Worm (Caenorhabditis elegans) whole organism, L4 larva: ENCODE results near the gene R07H5.16.
A peak's percentile ranks its signal among the peaks of the same experiment; 100 is the strongest.
"Not testable (repeated sequence)": the region's sequence is repeated elsewhere in the genome, so short reads cannot be mapped to it uniquely, and the experiment has no call there.

Experiments
- F10B5.3 ChIP-seq: sonication (generic microtip); optimal IDR thresholded peaks from 2 replicates; lab custom pipeline; 2016; ENCODE audit warnings: mild to moderate bottlenecking, missing genetic modification characterization, missing compliant biosample characterization
- F37D6.2 ChIP-seq: sonication (generic microtip); optimal IDR thresholded peaks from 2 replicates; lab custom pipeline; 2016; ENCODE audit warnings: mild to moderate bottlenecking, missing genetic modification characterization, missing compliant biosample characterization
- Y48G9A.11 ChIP-seq: fragments of 200-800 bp; sonication (Bioruptor generic); IDR thresholded peaks from 2 replicates; pipeline ENCODE4 v1.3.6; 2022; ENCODE audit warnings: missing genetic modification reagents, missing genetic modification characterization, missing compliant biosample characterization
- ZK337.2 ChIP-seq: fragments of 200-800 bp; sonication (Bioruptor generic); IDR thresholded peaks from 2 replicates; pipeline ENCODE4 v1.3.6; 2022; ENCODE audit warnings: missing genetic modification reagents, missing genetic modification characterization, missing compliant biosample characterization
- ZK546.5 ChIP-seq, 2 experiments: sonication (generic microtip); optimal IDR thresholded peaks; 2 replicates each; lab custom pipeline; 2017; ENCODE audit warnings: missing biosample characterization in 2 of 2, missing genetic modification characterization in 2 of 2
- ama-1 ChIP-seq: fragments of 150-350 bp; optimal IDR thresholded peaks from 2 replicates; lab custom pipeline; 2014; ENCODE audit warnings: inconsistent platforms, mixed read lengths
- ceh-20 ChIP-seq: fragments of 200-800 bp; sonication (Bioruptor generic); IDR thresholded peaks from 2 replicates; pipeline ENCODE4 v1.3.6; 2022; ENCODE audit warnings: missing genetic modification reagents, missing genetic modification characterization, missing compliant biosample characterization
- ctbp-1 ChIP-seq: fragments of 200-800 bp; sonication (Bioruptor generic); IDR thresholded peaks from 2 replicates; pipeline ENCODE4 v1.3.6; 2022; ENCODE audit warnings: missing genetic modification reagents, missing genetic modification characterization, missing compliant biosample characterization
- daf-12 ChIP-seq: fragments of 150-350 bp; optimal IDR thresholded peaks from 2 replicates; lab custom pipeline; 2014; ENCODE audit warnings: missing biosample characterization, missing genetic modification reagents, missing genetic modification characterization
- dmd-6 ChIP-seq: fragments of 200-800 bp; sonication (Bioruptor generic); IDR thresholded peaks from 2 replicates; pipeline ENCODE4 v1.3.6; 2022; ENCODE audit warnings: missing genetic modification reagents, missing genetic modification characterization, missing compliant biosample characterization
- dmd-9 ChIP-seq: fragments of 200-800 bp; sonication (Bioruptor generic); IDR thresholded peaks from 2 replicates; pipeline ENCODE4 v1.3.6; 2022; ENCODE audit warnings: missing genetic modification reagents, missing genetic modification characterization, missing compliant biosample characterization
- dpl-1 ChIP-seq: fragments of 150-350 bp; optimal IDR thresholded peaks from 2 replicates; lab custom pipeline; 2014; ENCODE audit warnings: missing biosample characterization, missing genetic modification reagents, missing genetic modification characterization
- duxl-1 ChIP-seq: sonication (generic microtip); optimal IDR thresholded peaks from 2 replicates; lab custom pipeline; 2016; ENCODE audit warnings: mild to moderate bottlenecking, missing genetic modification characterization, moderate library complexity, missing compliant biosample characterization; ENCODE audit not compliant: poor library complexity
- fkh-10 ChIP-seq: fragments of 150-350 bp; optimal IDR thresholded peaks from 2 replicates; lab custom pipeline; 2014; ENCODE audit warnings: missing biosample characterization, missing genetic modification reagents, missing genetic modification characterization
- hif-1 ChIP-seq, 2 experiments: sonication (generic microtip); optimal IDR thresholded peaks; 2 replicates each; lab custom pipeline; 2016 to 2017; ENCODE audit warnings: missing compliant biosample characterization in 2 of 2, missing genetic modification characterization in 2 of 2, missing genetic modification reagents in 2 of 2, missing genotype in 2 of 2, mild to moderate bottlenecking in 1 of 2
- hlh-11 ChIP-seq: fragments of 200-800 bp; sonication (Bioruptor generic); optimal IDR thresholded peaks from 2 replicates; lab custom pipeline; 2018; ENCODE audit warnings: mild to moderate bottlenecking, missing genetic modification characterization, missing compliant biosample characterization
- hmg-1.1 ChIP-seq: fragments of 200-800 bp; sonication (Bioruptor generic); IDR thresholded peaks from 2 replicates; pipeline ENCODE4 v1.3.6; 2022; ENCODE audit warnings: missing genetic modification reagents, missing genetic modification characterization, missing compliant biosample characterization
- jun-1 ChIP-seq: fragments of 150-350 bp; optimal IDR thresholded peaks from 2 replicates; lab custom pipeline; 2014; ENCODE audit warnings: missing biosample characterization, missing genetic modification reagents, missing genetic modification characterization
- lim-7 ChIP-seq: fragments of 200-800 bp; sonication (Bioruptor generic); IDR thresholded peaks from 2 replicates; pipeline ENCODE4 v1.3.6; 2022; ENCODE audit warnings: missing genetic modification characterization, missing compliant biosample characterization
- lin-1 ChIP-seq: fragments of 200-800 bp; sonication (Bioruptor generic); IDR thresholded peaks from 2 replicates; pipeline ENCODE4 v1.3.6; 2022; ENCODE audit warnings: missing genetic modification reagents, missing genetic modification characterization, missing compliant biosample characterization
- lin-13 ChIP-seq: fragments of 150-350 bp; optimal IDR thresholded peaks from 2 replicates; lab custom pipeline; 2014; ENCODE audit warnings: missing biosample characterization, missing genetic modification reagents, missing genetic modification characterization
- lin-29 ChIP-seq: fragments of 200-800 bp; sonication (Bioruptor generic); IDR thresholded peaks from 2 replicates; pipeline ENCODE4 v1.3.6; 2022; ENCODE audit warnings: missing genetic modification reagents, missing genetic modification characterization, missing compliant biosample characterization
- lin-38 ChIP-seq: fragments of 200-800 bp; sonication (Bioruptor generic); IDR thresholded peaks from 2 replicates; pipeline ENCODE4 v1.3.6; 2022; ENCODE audit warnings: missing genetic modification reagents, missing genetic modification characterization, missing compliant biosample characterization
- lsy-2 ChIP-seq, 2 experiments: fragments of 150-350 bp in 1 of 2; sonication (generic microtip) in 1 of 2; optimal IDR thresholded peaks; 2 replicates each; lab custom pipeline; 2014 to 2017; ENCODE audit warnings: missing biosample characterization in 2 of 2, missing genetic modification characterization in 2 of 2
- madf-9 ChIP-seq: fragments of 200-800 bp; sonication (Bioruptor generic); conservative IDR thresholded peaks from 2 replicates; pipeline ENCODE4 v1.3.6; 2022; ENCODE audit warnings: missing genetic modification reagents, missing genetic modification characterization, missing compliant biosample characterization
- mes-2 ChIP-seq: sonication (generic microtip); optimal IDR thresholded peaks from 2 replicates; lab custom pipeline; 2016; ENCODE audit warnings: missing genotype, mild to moderate bottlenecking, missing genetic modification characterization, missing compliant biosample characterization; ENCODE audit not compliant: poor library complexity, severe bottlenecking
- mxl-2 ChIP-seq: fragments of 200-800 bp; sonication (Bioruptor generic); conservative IDR thresholded peaks from 2 replicates; pipeline ENCODE4 v1.3.6; 2022; ENCODE audit warnings: missing genetic modification reagents, missing genetic modification characterization, missing compliant biosample characterization
- mxl-3 ChIP-seq: fragments of 200-800 bp; sonication (Bioruptor generic); optimal IDR thresholded peaks from 2 replicates; lab custom pipeline; 2018; ENCODE audit warnings: mild to moderate bottlenecking, missing genetic modification characterization, missing compliant biosample characterization
- nhr-102 ChIP-seq: sonication (generic microtip); optimal IDR thresholded peaks from 2 replicates; lab custom pipeline; 2016; ENCODE audit warnings: mild to moderate bottlenecking, missing genetic modification characterization, moderate library complexity, missing compliant biosample characterization
- nhr-11 ChIP-seq: fragments of 150-350 bp; optimal IDR thresholded peaks from 2 replicates; lab custom pipeline; 2014; ENCODE audit warnings: missing biosample characterization, missing genetic modification characterization
- nhr-25 ChIP-seq: sonication (generic microtip); optimal IDR thresholded peaks from 2 replicates; lab custom pipeline; 2017; ENCODE audit warnings: missing genetic modification characterization, mild to moderate bottlenecking, missing compliant biosample characterization, antibody characterized with exemption, moderate library complexity, borderline replicate concordance; ENCODE audit not compliant: insufficient read depth
- nhr-28 ChIP-seq: fragments of 150-350 bp; optimal IDR thresholded peaks from 2 replicates; lab custom pipeline; 2014; ENCODE audit warnings: missing biosample characterization, missing genetic modification characterization
- nhr-42 ChIP-seq: fragments of 200-800 bp; sonication (Bioruptor generic); IDR thresholded peaks from 2 replicates; pipeline ENCODE4 v1.3.6; 2022; ENCODE audit warnings: missing genetic modification characterization, missing compliant biosample characterization
- nhr-6 ChIP-seq: fragments of 150-350 bp; optimal IDR thresholded peaks from 2 replicates; lab custom pipeline; 2014; ENCODE audit warnings: missing biosample characterization, missing genetic modification characterization
- nhr-77 ChIP-seq: fragments of 150-350 bp; optimal IDR thresholded peaks from 2 replicates; lab custom pipeline; 2014; ENCODE audit warnings: missing biosample characterization, missing genetic modification characterization
- pha-4 ChIP-seq, 2 experiments: fragments of 150-350 bp in 1 of 2; fragments of 200-800 bp in 1 of 2; sonication (Bioruptor generic) in 1 of 2; IDR thresholded peaks in 1 of 2; optimal IDR thresholded peaks in 1 of 2; 2 replicates each; pipeline versions ENCODE4 v1.3.6 to Lab custom; 2014 to 2022; ENCODE audit warnings: missing genetic modification characterization in 2 of 2, missing genetic modification reagents in 2 of 2, missing biosample characterization in 1 of 2, missing compliant biosample characterization in 1 of 2
- saeg-2 ChIP-seq: fragments of 200-800 bp; sonication (Bioruptor generic); IDR thresholded peaks from 2 replicates; pipeline ENCODE4 v1.3.6; 2022; ENCODE audit warnings: missing genetic modification reagents, missing genetic modification characterization, missing compliant biosample characterization
- set-16 ChIP-seq: fragments of 200-800 bp; sonication (Bioruptor generic); IDR thresholded peaks from 2 replicates; pipeline ENCODE4 v1.3.6; 2022; ENCODE audit warnings: missing genetic modification reagents, missing genetic modification characterization, missing compliant biosample characterization
- snpc-1.2 ChIP-seq: fragments of 200-800 bp; sonication (Bioruptor generic); IDR thresholded peaks from 2 replicates; pipeline ENCODE4 v1.3.6; 2022; ENCODE audit warnings: missing genetic modification reagents, missing genetic modification characterization, missing compliant biosample characterization
- tra-1 ChIP-seq: fragments of 200-800 bp; sonication (Bioruptor generic); IDR thresholded peaks from 2 replicates; pipeline ENCODE4 v1.3.6; 2022; ENCODE audit warnings: missing genetic modification reagents, missing genetic modification characterization, missing compliant biosample characterization
- unc-130 ChIP-seq: sonication (generic microtip); optimal IDR thresholded peaks from 2 replicates; lab custom pipeline; 2016; ENCODE audit warnings: missing genetic modification reagents, missing genetic modification characterization, missing compliant biosample characterization
- zfp-2 ChIP-seq: sonication (generic microtip); optimal IDR thresholded peaks from 2 replicates; lab custom pipeline; 2016; ENCODE audit warnings: mild to moderate bottlenecking, missing genetic modification characterization, missing compliant biosample characterization
- ztf-7 ChIP-seq: fragments of 150-350 bp; optimal IDR thresholded peaks from 2 replicates; lab custom pipeline; 2014; ENCODE audit warnings: missing biosample characterization, missing genetic modification characterization

Gene R07H5.16

ce11 chrIV:11176967-11177366 is 22.2 kb upstream of the R07H5.16 start, which contains the start of gene rap-3:
TSS of gene rap-3 (plus strand) at chrIV:11177267.
- TF ChIP-seq lim-7 (GFP tag; lab: Robert Waterston, UW) (no peak), nhr-25 (no peak), set-16 (GFP tag; lab: Robert Waterston, UW) (no peak), nhr-42 (GFP tag; lab: Robert Waterston, UW) (no peak), daf-12 (no peak), pha-4 (GFP tag; IDR thresholded peaks at IDR 0.05; lab: Robert Waterston, UW) (no peak), pha-4 (tag; optimal IDR thresholded peaks at IDR 0.05; lab: Kevin White, UChicago) (no peak), mxl-3 (GFP tag; lab: Kevin White, UChicago) (no peak), fkh-10 (no peak)

ce11 chrIV:11178495-11178894 is 20.6 kb upstream of the R07H5.16 start, which contains the start of gene C08F8.9:
TSS of gene C08F8.9 (minus strand) at chrIV:11178595.
- TF ChIP-seq ama-1, result peak; percentile 23
- no peak for TF ChIP-seq ztf-7 (tag; lab: Kevin White, UChicago)

- peak; percentile 90 for TF ChIP-seq tra-1 (GFP tag; lab: Robert Waterston, UW)
- TF ChIP-seq nhr-102 (tag; lab: Kevin White, UChicago), result peak; percentile 70
- TF ChIP-seq nhr-6 (tag; lab: Kevin White, UChicago), result peak; percentile 25
- TF ChIP-seq dmd-9, result peak; percentile 91
- peak; percentile 75; the same call in 1 of the 2 replicates for TF ChIP-seq pha-4 (GFP tag; IDR thresholded peaks at IDR 0.05; lab: Robert Waterston, UW)
- not testable (repeated sequence) for TF ChIP-seq pha-4 (tag; optimal IDR thresholded peaks at IDR 0.05; lab: Kevin White, UChicago)
- TF ChIP-seq ceh-20 (GFP tag; lab: Robert Waterston, UW), result peak; percentile 94
- TF ChIP-seq hmg-1.1 (GFP tag; lab: Robert Waterston, UW), result peak; percentile 83
- peak; percentile 59; the same call in 1 of the 2 replicates for TF ChIP-seq lim-7 (GFP tag; lab: Robert Waterston, UW)
- peak; percentile 40; the same call in 1 of the 2 replicates for TF ChIP-seq set-16 (GFP tag; lab: Robert Waterston, UW)
- peak; percentile 85 for TF ChIP-seq hlh-11
- TF ChIP-seq nhr-42 (GFP tag; lab: Robert Waterston, UW), result peak; percentile 87
- TF ChIP-seq lin-1, result peak; percentile 77
- TF ChIP-seq ctbp-1, result peak; percentile 91
- peak; percentile 43 for TF ChIP-seq F10B5.3
- peak; percentile 32 for TF ChIP-seq zfp-2
- TF ChIP-seq saeg-2 (GFP tag; lab: Robert Waterston, UW), result 0 out of 2 replicates have a peak, but pooled peaks have one; percentile 43
- peak; percentile 57 for TF ChIP-seq lin-13
- peak; percentile 46 for TF ChIP-seq unc-130
- TF ChIP-seq nhr-11, result peak; percentile 75
- TF ChIP-seq mxl-2 (GFP tag; lab: Robert Waterston, UW), result peak; percentile 60; the same call in 1 of the 2 replicates
- peak; percentile 49 to 92 for TF ChIP-seq lsy-2 (tag; optimal IDR thresholded peaks at IDR 0.05; lab: Kevin White, UChicago)
- TF ChIP-seq F37D6.2 (tag; lab: Kevin White, UChicago), result peak; percentile 74
- TF ChIP-seq nhr-77 (tag; lab: Kevin White, UChicago), result peak; percentile 91
- peak; percentile 90 for TF ChIP-seq mxl-3 (GFP tag; lab: Kevin White, UChicago)
- peak; percentile 67 for TF ChIP-seq ztf-7 (tag; lab: Kevin White, UChicago)
- peak; percentile 68; the same call in 1 of the 2 replicates for TF ChIP-seq madf-9 (GFP tag; lab: Robert Waterston, UW)
- TF ChIP-seq lin-29 (GFP tag; lab: Robert Waterston, UW), result peak; percentile 79
- TF ChIP-seq jun-1 (tag; lab: Kevin White, UChicago), result peak; percentile 40
- TF ChIP-seq ZK546.5 (tag; optimal IDR thresholded peaks at IDR 0.05; lab: Kevin White, UChicago), result peak in 1 of 2 experiments; percentile 52
- peak; percentile 76 for TF ChIP-seq dpl-1 (GFP tag; lab: Kevin White, UChicago)
- peak; percentile 96 for TF ChIP-seq nhr-28 (tag; lab: Kevin White, UChicago)
- TF ChIP-seq hif-1 (tag; optimal IDR thresholded peaks at IDR 0.05; lab: Kevin White, UChicago), result peak in 1 of 2 experiments; percentile 57
- TF ChIP-seq duxl-1 (tag; lab: Kevin White, UChicago), result peak; percentile 76
- peak; percentile 90 for TF ChIP-seq Y48G9A.11 (GFP tag; lab: Robert Waterston, UW)
- TF ChIP-seq snpc-1.2 (GFP tag; lab: Robert Waterston, UW), result peak; percentile 82
- TF ChIP-seq ZK337.2 (GFP tag; lab: Robert Waterston, UW), result peak; percentile 88
- peak; percentile 94 for TF ChIP-seq dmd-6 (GFP tag; lab: Robert Waterston, UW)
- peak; percentile 92 for TF ChIP-seq mes-2 (tag; lab: Kevin White, UChicago)
- TF ChIP-seq lin-38 (GFP tag; lab: Robert Waterston, UW), result peak; percentile 91
Measured at ce11 chrIV:11179123-11179740, 19.9 kb upstream of the R07H5.16 start, which contains the start of gene cpt-2. TSS of gene cpt-2 (plus strand) at chrIV:11179645.
